Fruit fly (Drosophila melanogaster): ENCODE results near the gene Fancd2.

- TF ChIP-seq Myc (optimal IDR thresholded peaks at IDR 0.05) (no peak), psq (optimal IDR thresholded peaks at IDR 0.05) (no peak), h (optimal IDR thresholded peaks at IDR 0.05) (no peak), ttk (optimal IDR thresholded peaks at IDR 0.05) (no peak), insv (optimal IDR thresholded peaks at IDR 0.05) (no peak), Sin3A (optimal IDR thresholded peaks at IDR 0.05) (no peak)
These were observed 13.7 kb downstream of the Fancd2 start for dm6 chr3R:20802253-20802652.
